Fruit fly (Drosophila melanogaster) whole organism: Measurements from ENCODE around the gene BOD1.

Experiments used
- CG8478 ChIP-seq: fragments of >200 bp; optimal IDR thresholded peaks from 2 replicates; lab custom pipeline; 2018; ENCODE audit warnings: inconsistent platforms
- Dll ChIP-seq: fragments of >200 bp; optimal IDR thresholded peaks from 2 replicates; lab custom pipeline; 2017
- EcR ChIP-seq, 2 experiments: fragments of >200 bp; optimal IDR thresholded peaks; 2 replicates each; lab custom pipeline; 2017; ENCODE audit warnings: missing biosample characterization in 2 of 2, missing genetic modification characterization in 2 of 2, missing genetic modification reagents in 2 of 2
- pan ChIP-seq: fragments of >200 bp; optimal IDR thresholded peaks from 2 replicates; lab custom pipeline; 2017
- psq ChIP-seq: fragments of >200 bp; optimal IDR thresholded peaks from 2 replicates; lab custom pipeline; 2017
- usp ChIP-seq: fragments of >200 bp; optimal IDR thresholded peaks from 2 replicates; lab custom pipeline; 2017; ENCODE audit warnings: missing biosample characterization, missing genetic modification characterization, mixed read lengths

The BOD1 gene

DNA sequence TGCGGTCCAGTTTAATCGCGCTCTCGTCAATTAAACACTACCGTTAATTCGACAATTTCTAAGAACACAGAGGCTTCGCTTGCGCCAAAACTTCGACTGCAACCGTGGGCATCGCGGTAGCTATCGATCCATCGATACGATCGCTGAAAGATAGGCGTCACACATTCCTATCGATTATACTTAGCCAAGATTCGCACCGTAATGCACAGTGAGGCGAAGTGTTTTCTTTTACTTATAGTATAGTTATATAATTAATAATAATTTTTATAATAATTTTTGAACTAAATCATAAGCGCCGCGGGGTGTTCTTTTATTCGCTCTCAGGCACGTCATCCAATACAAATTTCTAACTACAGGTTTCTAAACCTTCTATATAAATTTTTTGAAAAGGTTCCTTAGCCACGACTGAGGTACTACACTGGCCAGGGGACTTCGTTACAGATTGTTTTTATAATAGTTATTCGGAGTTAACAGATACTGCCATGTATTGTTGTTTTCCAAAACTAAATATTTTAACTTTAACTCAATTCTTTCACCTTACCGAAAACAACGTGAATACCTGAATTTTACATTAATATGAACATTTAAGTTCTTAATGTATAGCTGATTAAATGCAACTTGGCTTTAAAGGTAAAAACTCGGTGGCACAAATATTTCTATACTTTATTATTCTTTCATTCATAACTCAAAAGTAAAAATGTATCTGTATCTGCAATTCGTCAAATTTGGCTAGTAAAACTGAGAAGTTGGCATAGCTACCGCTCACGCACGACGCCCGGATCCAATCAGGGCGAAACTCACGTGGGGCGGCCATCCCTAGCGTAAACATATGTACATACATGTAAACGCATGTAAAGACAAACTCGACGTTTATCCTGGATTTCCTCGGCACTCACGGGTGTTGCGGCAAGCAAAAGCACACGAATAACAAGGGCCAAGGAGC lies at the start of gene BOD1, which contains the start of gene NSD:
Gene BOD1, plus strand, starts transcription at position 494 of the 943 bp plus-strand sequence.
Gene NSD, minus strand, starts transcription at position 102 of the 943 bp plus-strand sequence.
- TF ChIP-seq EcR (GFP tag; optimal IDR thresholded peaks at IDR 0.05; lab: Kevin White, UChicago) = no peak
- no peak for TF ChIP-seq Dll
- no peak for TF ChIP-seq usp (GFP tag; lab: Kevin White, UChicago)
- no peak for TF ChIP-seq CG8478 (lab: Kevin White, UChicago)
- TF ChIP-seq psq (lab: Kevin White, UChicago) = no peak
- no peak for TF ChIP-seq pan (lab: Kevin White, UChicago)

DNA sequence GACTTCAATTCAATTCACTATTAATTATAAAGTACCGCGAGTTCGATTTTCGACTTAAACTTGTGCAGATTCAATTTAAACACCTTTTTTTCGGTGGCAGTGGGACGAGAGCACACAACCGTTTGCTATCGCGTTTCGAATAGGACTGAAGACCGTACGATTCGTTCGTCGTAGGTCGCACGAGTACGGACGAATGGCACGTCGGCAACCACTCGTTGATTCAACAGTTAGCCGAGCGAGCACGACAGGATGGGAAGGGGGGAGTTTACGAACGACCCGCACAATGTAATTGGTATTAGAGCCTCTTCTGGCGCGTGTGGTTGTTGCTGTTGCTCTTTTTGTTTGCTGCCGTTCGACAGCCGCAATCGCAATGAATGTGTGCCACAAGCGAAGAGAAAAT lies 32.4 kb upstream of the BOD1 start, which contains the start of gene CG34353:
Gene CG34353, minus strand, starts transcription at position 149 of the 400 bp plus-strand sequence.
- no peak for TF ChIP-seq CG8478 (lab: Kevin White, UChicago)
- TF ChIP-seq EcR (GFP tag; optimal IDR thresholded peaks at IDR 0.05; lab: Kevin White, UChicago) = no peak
- TF ChIP-seq usp (GFP tag; lab: Kevin White, UChicago) = no peak
- TF ChIP-seq psq (lab: Kevin White, UChicago) = no peak
- no peak for TF ChIP-seq pan (lab: Kevin White, UChicago)
- TF ChIP-seq Dll = no peak

DNA sequence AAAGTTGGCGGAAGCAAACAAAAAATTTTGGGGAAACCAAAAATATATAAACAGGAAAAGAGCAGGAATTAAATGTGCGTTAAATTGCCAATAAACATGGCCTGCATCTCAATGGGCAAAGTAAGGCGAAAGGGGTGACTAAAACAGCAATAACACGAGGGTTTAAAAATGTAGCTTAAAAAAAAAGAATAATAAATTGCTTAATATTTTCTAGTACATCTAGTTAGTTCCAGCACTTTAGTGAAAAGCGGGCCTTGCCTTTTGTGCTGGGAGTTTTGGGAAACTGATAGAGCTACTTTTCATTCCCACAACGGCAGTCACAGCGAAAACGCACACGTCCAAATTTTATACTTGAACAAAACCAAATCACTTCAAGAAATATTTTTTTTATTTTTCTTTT lies 25.9 kb upstream of the BOD1 start, which contains the start of gene mil:
Gene mil, plus strand, starts transcription at position 301 of the 400 bp plus-strand sequence.
- TF ChIP-seq EcR (GFP tag; optimal IDR thresholded peaks at IDR 0.05; lab: Kevin White, UChicago) = no peak
- TF ChIP-seq Dll = no peak
- TF ChIP-seq usp (GFP tag; lab: Kevin White, UChicago) = no peak
- no peak for TF ChIP-seq pan (lab: Kevin White, UChicago)
- TF ChIP-seq psq (lab: Kevin White, UChicago) = no peak
- no peak for TF ChIP-seq CG8478 (lab: Kevin White, UChicago)

DNA sequence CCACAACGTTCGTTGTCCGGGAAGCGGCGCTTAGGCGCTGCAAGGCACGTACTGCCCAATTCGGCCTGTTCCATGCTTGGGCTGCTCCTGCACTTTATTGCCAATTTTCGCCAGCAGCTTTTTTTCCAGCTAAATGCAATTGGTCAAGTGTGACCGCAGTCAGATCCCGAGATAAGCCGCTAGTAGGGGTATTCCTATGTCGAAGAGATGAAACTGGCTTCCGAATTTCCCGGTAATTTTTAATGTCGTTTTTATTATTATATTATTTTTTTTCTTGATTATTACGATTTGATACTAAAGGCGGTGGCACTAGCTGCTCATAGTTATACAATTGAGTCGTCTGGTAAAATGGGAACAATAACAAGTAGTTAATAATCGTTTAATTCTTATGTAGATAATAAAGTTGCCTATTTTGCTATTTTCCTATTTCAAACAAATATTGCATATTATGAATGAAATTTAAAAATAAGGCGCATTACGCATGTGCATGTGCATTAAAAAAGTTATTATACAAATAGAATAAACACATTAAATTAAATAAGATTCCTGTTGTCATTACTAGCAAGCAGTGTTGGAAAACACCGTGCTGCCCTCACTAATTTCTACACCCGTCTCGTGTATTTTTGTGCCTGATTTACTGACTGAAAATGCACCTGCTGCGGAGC lies 21.6 kb upstream of the BOD1 start, which contains the start of the genes CG5003 and mRpS22:
Gene CG5003, minus strand, starts transcription at position 162 of the 665 bp plus-strand sequence.
Gene mRpS22, plus strand, starts transcription at position 554 of the 665 bp plus-strand sequence.
- no peak for TF ChIP-seq EcR (GFP tag; optimal IDR thresholded peaks at IDR 0.05; lab: Kevin White, UChicago)
- TF ChIP-seq Dll = no peak
- TF ChIP-seq usp (GFP tag; lab: Kevin White, UChicago) = no peak
- TF ChIP-seq CG8478 (lab: Kevin White, UChicago) = no peak
- no peak for TF ChIP-seq psq (lab: Kevin White, UChicago)
- TF ChIP-seq pan (lab: Kevin White, UChicago) = no peak

DNA sequence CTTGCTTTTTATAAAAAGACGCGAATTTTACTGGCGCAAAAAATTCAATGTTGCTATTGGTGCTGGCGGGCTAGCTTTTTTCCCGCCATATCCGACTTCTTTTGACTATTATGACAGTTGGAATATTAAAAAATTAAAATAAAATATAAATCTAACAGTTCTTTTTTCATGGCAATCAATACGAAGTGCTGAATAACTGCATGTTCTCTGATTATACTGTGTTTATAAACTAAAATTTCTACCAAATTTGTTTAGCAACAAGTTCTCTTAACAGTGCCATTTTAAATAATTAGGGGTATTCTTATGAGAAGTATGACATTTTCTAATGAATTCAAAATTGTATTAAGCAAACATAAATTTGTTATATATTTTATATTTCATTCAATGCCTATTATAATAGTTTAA lies 18.7 kb upstream of the BOD1 start, which contains the start of gene Boh1:
Gene Boh1, minus strand, starts transcription at position 76 of the 405 bp plus-strand sequence.
- TF ChIP-seq psq (lab: Kevin White, UChicago) (no peak), CG8478 (lab: Kevin White, UChicago) (no peak), pan (lab: Kevin White, UChicago) (no peak), usp (GFP tag; lab: Kevin White, UChicago) (no peak), EcR (GFP tag; optimal IDR thresholded peaks at IDR 0.05; lab: Kevin White, UChicago) (no peak), Dll (no peak)

DNA sequence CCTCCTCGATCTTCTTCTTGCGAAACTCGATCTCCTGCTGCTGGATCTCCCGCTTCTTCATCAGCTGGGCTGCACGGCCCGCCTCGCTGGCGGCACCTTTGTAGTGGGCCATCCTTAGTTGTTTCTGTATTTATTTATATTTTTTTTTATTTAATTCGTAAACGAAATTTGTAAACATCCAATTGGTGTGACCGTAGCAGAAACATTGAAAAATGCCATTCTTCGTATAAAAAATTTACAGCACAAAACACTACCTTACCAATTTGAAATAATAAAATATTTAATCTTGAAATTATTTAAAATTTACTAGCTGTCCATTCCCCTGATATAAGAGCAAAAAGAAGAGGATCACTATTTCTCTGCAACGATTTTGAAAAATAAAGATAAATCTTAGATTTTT lies 17.2 kb upstream of the BOD1 start, which contains the start of gene CG12259:
Gene CG12259, minus strand, starts transcription at position 207 of the 400 bp plus-strand sequence.
- no peak for TF ChIP-seq pan (lab: Kevin White, UChicago)
- TF ChIP-seq CG8478 (lab: Kevin White, UChicago) = no peak
- TF ChIP-seq EcR (GFP tag; optimal IDR thresholded peaks at IDR 0.05; lab: Kevin White, UChicago) = no peak
- no peak for TF ChIP-seq usp (GFP tag; lab: Kevin White, UChicago)
- TF ChIP-seq psq (lab: Kevin White, UChicago) = no peak
- no peak for TF ChIP-seq Dll

DNA sequence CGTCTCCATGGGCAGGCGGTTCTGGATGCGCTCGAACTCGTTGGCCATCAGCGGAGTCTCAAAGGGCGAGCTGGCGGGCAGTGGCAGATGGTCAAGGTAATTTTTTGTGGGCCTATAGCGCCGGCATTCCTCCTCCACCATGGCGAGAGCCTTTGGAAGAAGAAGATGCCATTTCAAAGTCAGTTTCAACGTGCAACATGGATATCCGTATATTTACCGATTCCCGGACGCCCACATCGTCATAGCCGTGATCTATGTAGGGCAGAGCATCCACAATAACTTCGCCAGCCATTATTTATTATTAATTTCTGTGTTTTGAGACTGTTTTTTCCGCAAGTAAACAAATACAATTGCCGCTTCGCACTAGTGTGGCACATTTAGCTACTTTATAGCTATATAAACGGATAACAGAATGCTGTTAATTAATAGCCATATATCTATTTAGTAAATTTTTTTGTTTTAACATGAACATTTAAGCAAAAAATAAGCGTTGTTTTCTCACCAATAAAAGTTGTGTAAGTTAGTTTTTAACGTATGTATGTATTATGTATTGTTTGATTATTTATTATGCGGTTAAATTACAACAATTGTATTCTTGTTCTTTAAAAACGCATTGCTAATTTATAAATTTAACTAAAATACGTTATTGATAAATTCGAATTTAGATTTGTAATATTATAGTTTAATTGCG lies 15.9 kb upstream of the BOD1 start, which contains the start of gene BCAS2:
Gene BCAS2, minus strand, starts transcription at position 375 of the 691 bp plus-strand sequence.
- no peak for TF ChIP-seq pan (lab: Kevin White, UChicago)
- TF ChIP-seq psq (lab: Kevin White, UChicago) = no peak
- TF ChIP-seq Dll = no peak
- no peak for TF ChIP-seq CG8478 (lab: Kevin White, UChicago)
- no peak for TF ChIP-seq usp (GFP tag; lab: Kevin White, UChicago)
- no peak for TF ChIP-seq EcR (GFP tag; optimal IDR thresholded peaks at IDR 0.05; lab: Kevin White, UChicago)

DNA sequence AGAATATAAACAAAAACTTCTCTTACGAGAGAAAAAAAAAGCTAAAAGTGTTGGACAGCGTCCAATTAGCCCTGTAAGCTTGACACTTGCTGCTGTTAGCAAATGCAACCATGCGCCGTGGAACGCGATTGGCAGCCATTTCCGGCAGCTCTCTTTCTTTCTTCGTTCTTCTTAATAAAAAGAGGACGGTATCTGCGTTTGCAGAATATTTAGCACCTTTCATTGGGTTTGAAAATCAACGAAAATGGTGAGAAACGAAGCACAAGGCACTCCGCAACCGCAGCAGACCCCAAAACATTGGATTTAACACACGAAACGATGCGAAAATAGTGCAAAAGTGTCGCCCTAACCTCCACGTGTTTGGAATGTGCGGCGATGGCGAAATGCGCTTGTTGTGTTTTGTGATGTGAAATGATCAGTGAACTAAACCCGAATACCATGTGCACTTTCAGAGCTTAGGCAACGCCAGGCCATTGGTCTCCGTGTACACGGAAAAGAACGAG lies 15.3 kb upstream of the BOD1 start, which contains the start of gene RpL4:
Gene RpL4, plus strand, starts transcription at position 149 of the 503 bp plus-strand sequence.
- no peak for TF ChIP-seq Dll
- no peak for TF ChIP-seq psq (lab: Kevin White, UChicago)
- no peak for TF ChIP-seq CG8478 (lab: Kevin White, UChicago)
- no peak for TF ChIP-seq usp (GFP tag; lab: Kevin White, UChicago)
- TF ChIP-seq pan (lab: Kevin White, UChicago) = no peak
- TF ChIP-seq EcR (GFP tag; optimal IDR thresholded peaks at IDR 0.05; lab: Kevin White, UChicago) = no peak

DNA sequence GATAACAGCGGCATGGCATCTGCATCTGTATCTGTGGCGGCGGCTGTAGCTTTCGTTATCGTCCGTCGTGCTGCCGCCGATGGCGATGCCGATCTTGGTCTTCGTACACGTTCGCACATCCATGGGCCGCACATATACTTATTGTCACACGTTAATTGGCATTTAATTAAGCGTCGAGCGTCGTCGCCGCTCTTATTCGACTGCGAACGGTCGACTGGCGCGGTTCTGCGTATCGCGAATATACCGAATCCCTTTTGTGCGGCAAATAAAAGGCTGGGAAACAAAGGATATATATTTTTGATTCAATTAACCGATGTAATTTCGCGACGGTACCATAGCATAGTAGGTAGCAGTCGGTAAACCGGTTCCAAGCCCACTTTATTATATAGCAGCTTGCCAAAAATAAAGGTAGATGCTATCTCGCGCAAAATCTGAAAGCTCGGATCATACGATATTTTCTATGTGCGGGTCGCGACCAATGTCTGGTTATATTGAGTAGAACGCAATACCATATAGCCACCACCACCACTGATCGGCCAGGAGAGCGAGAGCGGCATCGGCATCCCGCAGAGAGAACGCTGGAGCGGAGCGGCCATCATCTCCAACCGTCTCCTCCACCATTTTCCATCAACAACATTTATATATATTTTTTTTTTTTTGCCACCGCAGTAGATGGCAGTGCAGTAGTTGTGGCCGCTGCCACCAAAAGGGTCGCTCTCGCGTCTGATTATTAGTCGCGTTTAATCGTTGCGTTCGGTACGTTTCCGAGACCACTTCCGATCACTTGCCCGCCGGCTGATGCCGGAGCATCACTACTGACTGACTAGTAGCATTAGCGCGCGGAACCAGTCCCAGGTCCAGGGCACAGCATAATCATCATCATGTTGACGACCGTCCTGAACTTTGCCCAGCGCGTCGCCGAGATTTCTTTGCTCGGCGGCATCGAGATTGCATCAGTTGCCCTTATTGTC lies 12.8 kb upstream of the BOD1 start, which contains the start of gene mino:
Gene mino, plus strand, starts transcription at position 192 of the 971 bp plus-strand sequence.
- TF ChIP-seq EcR (GFP tag; optimal IDR thresholded peaks at IDR 0.05; lab: Kevin White, UChicago) (no peak), Dll (peak; percentile 28), pan (lab: Kevin White, UChicago) (no peak)
